Fruit fly (Drosophila melanogaster): Measurements from ENCODE around the gene CG15564.

The CG15564 gene

dm6 chr3R:31222125-31222889 lies 12.9 kb downstream of the CG15564 start (continued):
- TF ChIP-seq amos (GFP tag; IDR thresholded peaks at IDR 0.05; ENCODE audit: partially characterized antibody) (no peak), Pdp1 (GFP tag; optimal IDR thresholded peaks at IDR 0.05) (peak; percentile 76 to 86), gce (GFP tag; IDR thresholded peaks at IDR 0.05) (no peak), hth (optimal IDR thresholded peaks at IDR 0.05) (no peak), al (GFP tag; IDR thresholded peaks at IDR 0.05) (no peak), CG10565 (GFP tag; optimal IDR thresholded peaks at IDR 0.05) (no peak), CG10654 (GFP tag; optimal IDR thresholded peaks at IDR 0.05) (peak; percentile 61), CG12744 (GFP tag; optimal IDR thresholded peaks at IDR 0.05) (peak; percentile 77), CkIIα-i1 (GFP tag; IDR thresholded peaks at IDR 0.05) (no peak), CG4328 (GFP tag; optimal IDR thresholded peaks at IDR 0.05) (peak; percentile 34), sim (GFP tag; IDR thresholded peaks at IDR 0.05) (no peak), CG31365 (tag; optimal IDR thresholded peaks at IDR 0.05) (peak; percentile 53), CG9932 (GFP tag; IDR thresholded peaks at IDR 0.05) (no peak), CG10979 (tag; optimal IDR thresholded peaks at IDR 0.05) (peak; percentile 83), schlank (tag; optimal IDR thresholded peaks at IDR 0.05) (peak; percentile 72), bab2 (GFP tag; optimal IDR thresholded peaks at IDR 0.05) (peak; percentile 89), CG8281 (tag; optimal IDR thresholded peaks at IDR 0.05) (peak; percentile 59), HLHmδ (GFP tag; optimal IDR thresholded peaks at IDR 0.05) (no peak), tx (GFP tag; optimal IDR thresholded peaks at IDR 0.05) (peak; percentile 79), CG31441 (GFP tag; IDR thresholded peaks at IDR 0.05) (no peak), NC2α (GFP tag; optimal IDR thresholded peaks at IDR 0.05) (peak; percentile 45), maf-S (GFP tag; optimal IDR thresholded peaks at IDR 0.05) (peak; percentile 84), CG2129 (GFP tag; IDR thresholded peaks at IDR 0.05; ENCODE audit: partially characterized antibody) (no peak), MTF-1 (GFP tag; optimal IDR thresholded peaks at IDR 0.05; ENCODE audit: borderline replicate concordance) (peak; percentile 53), Xbp1 (GFP tag; optimal IDR thresholded peaks at IDR 0.05) (peak; percentile 85), knrl (GFP tag; IDR thresholded peaks at IDR 0.05; ENCODE audit: partially characterized antibody) (no peak), vfl (GFP tag; optimal IDR thresholded peaks at IDR 0.05) (peak; percentile 82), Rfx (GFP tag; IDR thresholded peaks at IDR 0.05) (no peak), pum (GFP tag; optimal IDR thresholded peaks at IDR 0.05) (peak; percentile 83), crc (GFP tag; optimal IDR thresholded peaks at IDR 0.05) (peak; percentile 80), nerfin-1 (tag; optimal IDR thresholded peaks at IDR 0.05) (peak; percentile 67), hbn (GFP tag; IDR thresholded peaks at IDR 0.05; ENCODE audit: partially characterized antibody) (no peak), CG4424 (GFP tag; optimal IDR thresholded peaks at IDR 0.05) (peak; percentile 68), CG10366 (GFP tag; IDR thresholded peaks at IDR 0.05) (no peak), Dp (GFP tag; optimal IDR thresholded peaks at IDR 0.05) (no peak), ind (GFP tag; optimal IDR thresholded peaks at IDR 0.05) (peak; percentile 85), z (GFP tag; IDR thresholded peaks at IDR 0.05) (no peak), CG15073 (GFP tag; optimal IDR thresholded peaks at IDR 0.05) (no peak), Hr51 (GFP tag; optimal IDR thresholded peaks at IDR 0.05) (peak; percentile 80 to 85), rib (GFP tag; IDR thresholded peaks at IDR 0.05) (no peak), CG16779 (GFP tag; IDR thresholded peaks at IDR 0.05) (no peak), CG10431 (GFP tag; optimal IDR thresholded peaks at IDR 0.05) (peak; percentile 57), CG6254 (GFP tag; optimal IDR thresholded peaks at IDR 0.05) (peak; percentile 79), Fer2 (tag; optimal IDR thresholded peaks at IDR 0.05) (peak; percentile 65), CG3847 (GFP tag; IDR thresholded peaks at IDR 0.05) (no peak), ci (GFP tag; IDR thresholded peaks at IDR 0.05) (no peak), emc (GFP tag; optimal IDR thresholded peaks at IDR 0.05) (peak; percentile 77), CG1602 (GFP tag; optimal IDR thresholded peaks at IDR 0.05) (peak; percentile 73), so (GFP tag; IDR thresholded peaks at IDR 0.05) (no peak), ro (GFP tag; IDR thresholded peaks at IDR 0.05) (no peak)

All from whole organism, embryonic.